Fruit fly (Drosophila melanogaster): ENCODE measurements around the gene mv.

- TF ChIP-seq dsf (GFP tag; optimal IDR thresholded peaks at IDR 0.05; ENCODE audit: borderline replicate concordance) = no peak
- TF ChIP-seq lola (GFP tag; optimal IDR thresholded peaks at IDR 0.05) = no peak
- TF ChIP-seq fru (GFP tag; optimal IDR thresholded peaks at IDR 0.05) = no peak
- no peak for TF ChIP-seq Jra (GFP tag; optimal IDR thresholded peaks at IDR 0.05)
- no peak for TF ChIP-seq br (GFP tag; optimal IDR thresholded peaks at IDR 0.05)
- TF ChIP-seq pan (optimal IDR thresholded peaks at IDR 0.05) = no peak
- no peak for TF ChIP-seq N (GFP tag; optimal IDR thresholded peaks at IDR 0.05)
Measured at dm6 chr3L:1938767-1939166, 25.2 kb downstream of the mv start, which contains the start of the genes CG46523 and CG5687.

All from whole organism, wandering third instar larva.